Fruit fly (Drosophila melanogaster): ENCODE results near the gene Nf-YC.

Gene Nf-YC

DNA sequence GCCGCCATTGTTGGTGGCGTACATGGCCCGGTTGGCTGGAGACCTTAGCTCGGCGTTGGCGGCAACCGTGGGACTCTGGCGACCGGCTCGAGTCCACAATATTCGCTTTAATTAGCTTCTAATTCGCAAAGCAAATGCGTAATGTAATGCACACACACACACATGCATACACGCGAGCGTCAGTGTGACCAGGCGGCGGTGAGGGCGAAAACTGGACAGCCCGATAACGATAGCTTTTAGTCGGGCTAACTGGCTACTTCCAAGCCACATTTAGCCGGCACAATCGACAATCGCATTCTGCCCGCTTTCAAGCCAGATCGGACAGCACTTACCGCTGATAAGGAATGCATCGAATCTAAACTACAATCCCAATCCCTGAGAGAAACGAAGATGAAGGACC lies at the start of gene Nf-YC, which contains the start of gene xit:
Gene Nf-YC (minus strand): TSS at position 217 of the 400 bp plus-strand sequence.
Gene xit (plus strand): TSS at position 314 of the 400 bp plus-strand sequence.
- TF ChIP-seq CG8478 (optimal IDR thresholded peaks at IDR 0.05), result no peak
- peak; percentile 40 to 51 for TF ChIP-seq CTCF (optimal IDR thresholded peaks at IDR 0.05)

dm6 chrX:6869770-6870404 lies 49.2 kb upstream of the Nf-YC start:
- TF ChIP-seq CG8478 (optimal IDR thresholded peaks at IDR 0.05) (no peak), CTCF (optimal IDR thresholded peaks at IDR 0.05) (no peak)

DNA sequence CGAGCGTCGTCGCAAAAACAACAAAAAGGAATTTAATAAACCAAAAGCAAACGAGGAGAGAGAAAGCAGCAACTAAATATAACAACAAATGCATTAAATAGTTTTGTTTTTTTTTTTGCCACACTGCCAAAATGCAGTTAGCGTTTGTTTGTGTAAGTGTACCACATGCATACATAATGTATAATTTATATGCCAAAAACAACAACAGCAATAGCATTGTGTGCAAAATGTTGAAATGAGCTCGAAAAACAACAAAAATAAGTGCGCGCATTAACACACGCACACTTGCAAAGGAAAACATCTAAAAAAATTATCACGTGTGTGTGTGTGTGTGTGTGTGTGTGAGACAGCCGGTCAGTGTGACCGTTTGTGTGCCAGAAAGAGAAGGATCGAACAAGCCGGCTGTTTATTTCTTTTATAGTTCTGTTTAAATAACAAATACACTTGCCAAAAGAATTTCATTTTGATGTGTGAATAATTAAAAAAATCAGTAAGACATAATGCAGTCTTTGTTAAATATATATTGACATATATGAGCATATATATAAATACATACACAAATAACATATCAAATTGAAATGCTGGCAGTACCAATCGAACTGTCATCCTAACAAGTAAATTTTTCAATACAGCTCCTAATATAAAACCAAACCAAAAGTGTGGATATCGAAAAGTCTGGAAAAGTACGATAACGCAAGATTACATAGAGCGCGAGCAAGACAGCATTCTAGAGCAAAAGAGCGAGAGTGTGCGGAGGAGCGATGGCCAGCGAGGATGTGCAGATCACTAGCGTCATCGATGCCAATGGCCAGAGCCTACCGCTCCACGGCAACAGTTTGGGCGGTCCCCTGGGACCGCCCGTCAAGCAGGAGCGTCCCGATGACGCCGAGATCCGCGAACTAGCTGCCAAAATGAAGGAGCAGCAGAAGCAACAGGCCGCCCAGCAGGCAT lies 48.2 kb upstream of the Nf-YC start:
- TF ChIP-seq CG8478 (optimal IDR thresholded peaks at IDR 0.05), result no peak
- no peak for TF ChIP-seq CTCF (optimal IDR thresholded peaks at IDR 0.05)

DNA sequence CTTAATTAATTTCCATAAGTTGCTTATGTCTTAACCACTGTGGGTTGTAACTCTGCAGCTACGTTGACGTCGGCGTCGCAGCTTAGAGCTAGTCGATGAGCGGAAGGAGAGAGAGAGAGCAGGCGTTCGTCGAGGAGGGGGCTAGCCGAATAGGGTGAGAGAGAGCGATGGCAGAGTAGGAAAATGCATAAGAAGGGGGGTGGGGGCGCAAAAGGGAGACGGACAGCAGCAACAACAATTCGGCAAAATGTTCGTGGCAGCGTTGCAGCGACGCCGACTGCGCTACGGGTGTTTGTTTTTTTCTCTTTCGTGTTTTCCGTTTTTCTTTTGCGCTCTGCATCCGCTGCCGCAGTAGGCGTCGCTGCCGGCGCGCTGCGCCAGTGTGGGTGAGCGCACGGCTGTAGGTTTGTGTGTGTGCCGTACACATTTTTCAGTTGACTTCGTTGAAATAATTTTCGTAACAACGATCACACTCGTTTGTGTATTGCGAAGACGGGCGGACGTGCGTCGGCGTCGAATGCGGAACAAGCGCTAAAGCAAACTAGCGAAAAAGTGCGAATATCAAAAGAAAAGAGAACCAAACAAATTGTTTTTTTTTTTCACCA lies 47.4 kb upstream of the Nf-YC start:
- no peak for TF ChIP-seq CG8478 (optimal IDR thresholded peaks at IDR 0.05)
- no peak for TF ChIP-seq CTCF (optimal IDR thresholded peaks at IDR 0.05)

dm6 chrX:6867175-6868023 lies 46.7 kb upstream of the Nf-YC start, which contains the start of gene CG14434:
Gene CG14434 (minus strand): TSS chrX:6867194.
- TF ChIP-seq CTCF (optimal IDR thresholded peaks at IDR 0.05) (no peak), CG8478 (optimal IDR thresholded peaks at IDR 0.05) (no peak)

DNA sequence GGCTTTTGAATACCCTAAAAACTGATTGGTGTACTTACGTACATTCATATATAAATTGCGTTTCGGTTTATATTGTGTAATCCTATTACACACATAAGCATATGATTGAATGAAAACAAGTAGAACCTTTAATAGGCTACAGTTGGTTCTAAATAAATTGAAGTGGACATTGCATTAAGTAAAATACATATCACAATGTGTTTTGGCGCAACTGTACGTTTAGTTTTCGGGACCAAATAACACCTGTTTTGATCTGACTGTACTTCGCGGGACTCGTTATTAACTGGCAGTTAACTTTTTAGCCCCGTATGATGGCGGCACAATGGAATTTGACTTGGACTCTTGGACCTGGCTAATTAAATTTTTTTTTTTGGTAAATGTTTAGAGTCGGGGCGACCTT lies 46.0 kb upstream of the Nf-YC start:
- TF ChIP-seq CTCF (optimal IDR thresholded peaks at IDR 0.05) (no peak), CG8478 (optimal IDR thresholded peaks at IDR 0.05) (no peak)

dm6 chrX:6866040-6866439 lies 45.3 kb upstream of the Nf-YC start:
- TF ChIP-seq CG8478 (optimal IDR thresholded peaks at IDR 0.05) (no peak), CTCF (optimal IDR thresholded peaks at IDR 0.05) (no peak)

- TF ChIP-seq CTCF (optimal IDR thresholded peaks at IDR 0.05) (no peak), CG8478 (optimal IDR thresholded peaks at IDR 0.05) (no peak)
Observed at dm6 chrX:6865039-6865438, 44.3 kb upstream of the Nf-YC start.

- TF ChIP-seq CTCF (optimal IDR thresholded peaks at IDR 0.05) (no peak), CG8478 (optimal IDR thresholded peaks at IDR 0.05) (no peak)
Observed at dm6 chrX:6863289-6863938, 42.7 kb upstream of the Nf-YC start, which contains the start of gene CG43736. Gene CG43736 (plus strand): TSS chrX:6863888.

DNA sequence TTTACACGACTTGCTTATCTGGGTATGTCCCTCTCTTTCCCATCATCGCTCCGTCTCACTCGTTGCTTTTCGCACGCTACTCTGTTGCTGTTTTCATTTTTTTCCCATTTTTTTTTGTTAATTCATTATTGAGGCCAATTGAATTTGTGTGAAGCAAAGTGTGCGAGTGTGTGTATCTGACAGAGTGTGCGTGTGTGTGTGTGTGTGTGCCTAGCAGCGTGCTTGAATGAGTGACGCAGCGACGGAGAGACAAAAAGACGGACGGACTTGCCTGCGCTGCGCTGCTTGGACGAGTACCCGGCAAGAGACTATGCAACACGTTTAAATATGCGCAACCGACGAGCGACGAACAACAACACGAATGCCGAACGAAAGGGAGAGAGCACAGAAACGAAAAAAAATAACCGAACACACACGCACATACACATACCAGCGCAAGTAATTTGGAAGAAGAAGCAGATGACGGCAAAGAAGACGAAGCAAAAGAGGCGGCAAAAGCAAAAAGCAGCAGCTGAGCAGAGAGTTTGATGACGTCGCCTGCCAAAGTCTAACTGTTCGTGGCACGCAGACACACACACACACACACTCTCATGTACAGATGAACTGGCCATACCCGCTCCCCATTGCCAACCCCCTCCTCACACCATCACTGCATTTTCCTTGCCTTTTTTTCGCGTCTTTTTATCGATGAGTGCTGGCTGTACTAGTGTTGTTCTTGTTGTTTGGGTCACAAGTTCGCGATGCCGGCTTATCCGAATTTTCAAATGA lies 42.0 kb upstream of the Nf-YC start:
- no peak for TF ChIP-seq CTCF (optimal IDR thresholded peaks at IDR 0.05)
- no peak for TF ChIP-seq CG8478 (optimal IDR thresholded peaks at IDR 0.05)

DNA sequence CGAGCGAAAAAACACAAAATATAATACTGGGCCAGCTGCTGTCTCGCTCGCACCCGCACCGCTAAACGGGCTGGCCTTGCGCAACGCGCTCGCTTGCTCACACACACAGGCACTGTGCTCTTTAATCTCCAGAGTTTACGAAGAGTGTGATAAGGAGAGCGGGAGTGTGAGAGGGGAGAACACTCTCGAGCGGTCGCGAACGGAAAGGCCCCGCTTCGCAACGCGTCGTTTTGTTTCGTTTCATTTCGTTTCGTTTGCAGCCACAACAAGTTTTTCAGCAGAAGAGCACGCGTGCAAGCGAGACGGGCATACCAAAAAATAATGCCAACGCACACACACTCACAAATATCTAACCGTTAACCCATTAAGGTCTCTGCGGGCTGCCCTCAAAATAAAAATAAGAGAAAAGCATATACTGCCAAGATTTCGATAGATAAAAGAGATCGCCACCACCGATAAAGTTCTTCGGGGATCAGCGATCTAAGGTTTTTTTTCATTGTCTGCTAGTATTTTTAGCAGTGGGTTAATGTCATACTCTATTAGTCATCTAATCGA lies 40.9 kb upstream of the Nf-YC start:
- no peak for TF ChIP-seq CG8478 (optimal IDR thresholded peaks at IDR 0.05)

DNA sequence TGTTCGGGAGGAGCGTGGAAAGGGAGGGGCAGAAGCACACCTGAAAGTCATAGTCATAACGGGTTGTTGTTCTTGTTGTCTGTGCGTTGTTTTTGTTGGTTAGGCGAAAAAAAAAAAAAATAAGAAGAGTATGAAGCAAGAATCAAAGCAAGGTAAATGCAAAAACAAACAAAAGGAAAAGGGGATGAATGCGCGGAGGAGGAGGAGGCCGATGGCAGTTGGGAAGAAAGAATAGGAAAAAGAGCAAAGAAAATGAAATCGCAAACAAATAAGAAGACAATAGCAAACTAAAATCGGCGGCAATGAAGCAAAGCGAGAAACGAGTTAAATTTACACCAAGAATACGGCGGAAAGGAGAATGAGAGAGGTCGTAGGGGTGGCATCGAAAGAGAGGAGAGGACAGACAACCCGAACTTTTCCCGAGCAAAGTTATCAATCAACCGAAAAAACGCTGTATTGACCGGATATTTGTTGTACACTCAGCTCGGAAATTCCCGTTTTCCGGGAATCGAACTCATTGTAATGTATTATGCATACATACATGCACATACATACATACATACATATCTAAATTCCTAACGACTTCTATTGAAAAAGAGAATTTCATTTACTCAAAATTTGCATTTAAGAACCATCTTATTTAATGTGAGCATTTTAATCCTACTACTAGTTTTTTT lies 39.8 kb upstream of the Nf-YC start:
- TF ChIP-seq CG8478 (optimal IDR thresholded peaks at IDR 0.05) (no peak), CTCF (optimal IDR thresholded peaks at IDR 0.05) (no peak)
